Worm (Caenorhabditis elegans): ENCODE data around the gene pdi-1.

Gene pdi-1

DNA sequence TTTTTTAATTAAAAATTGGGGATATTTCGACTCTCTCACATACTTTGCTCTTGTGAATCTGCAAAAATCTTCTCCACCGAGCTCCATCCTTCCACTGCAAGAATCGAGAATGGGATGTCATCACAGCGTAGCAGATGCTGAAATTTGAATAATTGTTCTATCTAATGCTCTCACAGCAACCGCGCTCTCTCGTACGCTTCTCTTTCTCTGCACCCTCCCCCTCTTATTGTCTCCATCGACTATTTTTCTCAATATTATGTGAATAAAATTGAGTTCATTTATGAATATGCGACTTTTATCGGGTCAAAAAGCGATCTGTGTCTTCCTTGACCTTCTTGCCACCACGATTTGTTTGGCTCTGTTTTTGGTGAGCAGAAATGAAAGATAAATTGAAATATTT lies 32.7 kb upstream of the pdi-1 start, which contains the start of gene F34D10.3:
TSS of gene F34D10.3 (plus strand) at position 249 of the 400 bp plus-strand sequence.
- no peak for TF ChIP-seq ceh-83 (GFP tag; optimal IDR thresholded peaks at IDR 0.05)
- TF ChIP-seq M03D4.4 (tag; optimal IDR thresholded peaks at IDR 0.05), result no peak
- no peak for TF ChIP-seq pha-4 (tag; optimal IDR thresholded peaks at IDR 0.05)
- TF ChIP-seq snpc-4 (tag; optimal IDR thresholded peaks at IDR 0.05), result no peak
- no peak for TF ChIP-seq sptf-1 (tag; optimal IDR thresholded peaks at IDR 0.05)
- no peak for TF ChIP-seq nhr-76 (tag; optimal IDR thresholded peaks at IDR 0.05)
- no peak for TF ChIP-seq mls-2 (tag; optimal IDR thresholded peaks at IDR 0.05)
- TF ChIP-seq ham-2 (GFP tag; optimal IDR thresholded peaks at IDR 0.05), result no peak
- TF ChIP-seq ces-1 (GFP tag; optimal IDR thresholded peaks at IDR 0.05), result peak; percentile 53
- no peak for TF ChIP-seq cnd-1 (tag; optimal IDR thresholded peaks at IDR 0.05)
- no peak for TF ChIP-seq unc-39 (tag; optimal IDR thresholded peaks at IDR 0.05)
- TF ChIP-seq zip-8 (tag; optimal IDR thresholded peaks at IDR 0.05), result no peak
- no peak for TF ChIP-seq flh-1 (GFP tag; optimal IDR thresholded peaks at IDR 0.05)
- peak; percentile 8 for TF ChIP-seq mep-1 (tag; optimal IDR thresholded peaks at IDR 0.05)
- TF ChIP-seq nhr-237 (tag; optimal IDR thresholded peaks at IDR 0.05), result no peak
- no peak for TF ChIP-seq ceh-39 (tag; optimal IDR thresholded peaks at IDR 0.05)
- peak; percentile 14 for TF ChIP-seq lsy-2 (tag; optimal IDR thresholded peaks at IDR 0.05)

DNA sequence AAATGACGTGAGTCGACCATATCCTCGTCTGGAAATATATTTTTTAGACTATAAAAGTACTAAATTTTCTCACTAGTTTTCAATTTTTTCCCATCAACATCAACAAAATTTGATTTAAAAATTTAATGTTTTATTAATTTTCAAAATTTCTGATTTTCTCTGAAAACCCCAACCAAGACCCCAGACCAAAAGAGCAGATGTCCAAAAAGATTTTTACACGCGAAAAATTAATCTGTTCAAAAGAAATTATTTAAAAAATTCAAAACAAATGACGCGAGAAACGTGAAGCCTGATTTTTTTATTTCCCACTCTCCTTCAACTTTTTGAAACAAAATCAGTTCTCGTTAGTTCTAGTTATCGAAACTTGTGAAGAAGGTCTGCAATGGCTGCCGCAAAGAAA lies 29.2 kb upstream of the pdi-1 start, which contains the start of gene F34D10.8:
TSS of gene F34D10.8 (plus strand) at position 301 of the 400 bp plus-strand sequence.
- TF ChIP-seq cnd-1 (tag; optimal IDR thresholded peaks at IDR 0.05), result no peak
- no peak for TF ChIP-seq nhr-12 (tag; optimal IDR thresholded peaks at IDR 0.05)
- TF ChIP-seq tbx-8 (GFP tag; optimal IDR thresholded peaks at IDR 0.05), result no peak
- no peak for TF ChIP-seq sptf-1 (tag; optimal IDR thresholded peaks at IDR 0.05)
- TF ChIP-seq mep-1 (tag; optimal IDR thresholded peaks at IDR 0.05), result no peak
- TF ChIP-seq ztf-11 (tag; optimal IDR thresholded peaks at IDR 0.05), result no peak
- TF ChIP-seq nhr-2 (tag; optimal IDR thresholded peaks at IDR 0.05), result no peak
- TF ChIP-seq ceh-83 (GFP tag; optimal IDR thresholded peaks at IDR 0.05), result no peak
- no peak for TF ChIP-seq drap-1 (GFP tag; optimal IDR thresholded peaks at IDR 0.05)
- no peak for TF ChIP-seq lin-32 (GFP tag; optimal IDR thresholded peaks at IDR 0.05)

DNA sequence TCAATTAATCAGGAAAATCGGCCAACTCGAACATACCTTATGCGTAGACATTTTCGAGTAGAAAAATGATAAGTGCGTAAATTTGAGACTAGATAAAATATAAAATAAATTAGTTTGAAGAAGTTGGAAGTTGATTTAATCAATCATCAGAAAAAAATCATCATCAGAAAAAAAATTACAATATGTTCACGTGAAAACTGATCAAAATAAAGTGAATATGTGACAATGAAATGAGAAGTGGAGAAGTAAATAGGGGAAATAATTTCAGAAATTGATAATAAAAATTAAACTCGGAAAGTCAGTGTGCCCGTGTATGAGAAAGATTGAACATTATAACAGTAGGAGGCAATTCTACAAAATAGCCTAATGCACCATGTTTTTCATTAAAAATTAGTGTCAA lies 28.3 kb upstream of the pdi-1 start, which contains the start of gene F34D10.9:
TSS of gene F34D10.9 (minus strand) at position 101 of the 400 bp plus-strand sequence.
- no peak for TF ChIP-seq elt-1 (tag; optimal IDR thresholded peaks at IDR 0.05; ENCODE audit: borderline replicate concordance, insufficient read depth)
- TF ChIP-seq unc-120 (tag; optimal IDR thresholded peaks at IDR 0.05; ENCODE audit: poor library complexity, severe bottlenecking), result no peak
- TF ChIP-seq mls-2 (tag; optimal IDR thresholded peaks at IDR 0.05), result no peak
- TF ChIP-seq tbx-8 (GFP tag; optimal IDR thresholded peaks at IDR 0.05), result no peak
- no peak for TF ChIP-seq lsy-2 (tag; optimal IDR thresholded peaks at IDR 0.05)
- no peak for TF ChIP-seq ceh-43 (GFP tag; optimal IDR thresholded peaks at IDR 0.05)
- no peak for TF ChIP-seq ceh-39 (tag; optimal IDR thresholded peaks at IDR 0.05)
- TF ChIP-seq zip-8 (tag; optimal IDR thresholded peaks at IDR 0.05), result no peak
- no peak for TF ChIP-seq mab-5 (tag; optimal IDR thresholded peaks at IDR 0.05)
- TF ChIP-seq sptf-1 (tag; optimal IDR thresholded peaks at IDR 0.05), result no peak
- no peak for TF ChIP-seq nhr-12 (tag; optimal IDR thresholded peaks at IDR 0.05)

DNA sequence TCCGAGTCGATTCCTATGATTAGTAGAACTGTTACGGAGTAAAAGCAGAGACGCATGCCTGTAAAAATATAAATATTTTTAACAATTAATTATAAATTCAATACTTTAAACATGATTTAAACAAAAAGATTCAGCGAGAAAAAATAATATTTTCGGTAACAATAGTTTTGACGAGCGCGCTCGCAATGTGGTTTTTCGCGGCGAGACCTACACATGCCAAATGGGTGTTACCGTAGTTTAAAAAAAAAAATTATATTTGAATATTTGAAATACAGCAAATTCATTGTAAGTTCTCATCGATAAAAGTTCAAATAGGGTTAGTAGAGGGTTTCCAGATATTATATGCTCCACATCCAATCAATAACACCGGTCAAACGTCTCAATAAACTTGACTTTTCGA lies 25.2 kb upstream of the pdi-1 start, which contains the start of gene gldi-5:
TSS of gene gldi-5 (minus strand) at position 58 of the 400 bp plus-strand sequence.
- TF ChIP-seq pha-4 (tag; optimal IDR thresholded peaks at IDR 0.05) (no peak), mls-2 (tag; optimal IDR thresholded peaks at IDR 0.05) (no peak), unc-62 (GFP tag; optimal IDR thresholded peaks at IDR 0.05) (no peak), tbx-8 (GFP tag; optimal IDR thresholded peaks at IDR 0.05) (no peak)

DNA sequence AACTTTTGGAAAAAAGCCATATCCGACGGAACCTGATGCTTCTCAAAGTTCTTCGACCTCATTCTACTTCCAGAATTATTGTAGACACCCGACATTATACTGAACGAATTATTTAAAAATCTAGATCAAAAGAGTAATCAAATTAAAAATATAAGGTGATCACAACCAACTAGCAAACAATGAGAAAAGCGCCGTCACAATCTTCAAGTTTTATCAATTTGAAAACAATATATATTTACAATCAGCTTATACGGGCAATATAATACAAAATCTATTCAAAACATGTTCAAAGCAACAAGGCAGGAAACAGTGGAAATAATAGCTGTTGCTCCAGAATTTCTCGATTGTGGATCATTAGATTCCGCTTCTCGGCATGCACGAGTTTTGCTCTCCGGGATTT lies 23.6 kb upstream of the pdi-1 start, which contains the start of gene C14B1.12:
TSS of gene C14B1.12 (minus strand) at position 101 of the 400 bp plus-strand sequence.
- TF ChIP-seq elt-3 (tag; optimal IDR thresholded peaks at IDR 0.05) (no peak), nhr-2 (tag; optimal IDR thresholded peaks at IDR 0.05) (no peak)

DNA sequence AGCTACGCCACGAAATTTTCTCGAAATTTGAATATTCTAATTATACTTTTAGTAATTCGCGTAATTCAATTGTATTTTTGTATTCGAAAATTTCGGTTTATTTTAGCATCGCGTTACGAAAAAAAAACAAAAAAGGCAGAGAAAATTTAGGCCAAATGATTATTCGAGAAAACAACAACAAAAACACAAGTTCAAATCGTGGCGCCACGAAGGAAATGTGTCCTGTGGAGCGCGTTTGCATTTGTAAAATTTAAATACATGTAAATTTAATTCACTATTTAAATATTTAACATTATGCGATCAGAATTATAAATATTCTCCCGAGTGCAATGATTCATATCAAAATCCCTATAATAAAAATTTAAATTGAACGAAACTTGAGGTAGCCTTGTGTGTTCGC lies 22.5 kb upstream of the pdi-1 start:
- TF ChIP-seq ham-2 (GFP tag; optimal IDR thresholded peaks at IDR 0.05), result no peak
- TF ChIP-seq elt-1 (tag; optimal IDR thresholded peaks at IDR 0.05; ENCODE audit: borderline replicate concordance, insufficient read depth), result no peak
- TF ChIP-seq cnd-1 (tag; optimal IDR thresholded peaks at IDR 0.05), result no peak
- no peak for TF ChIP-seq nhr-76 (tag; optimal IDR thresholded peaks at IDR 0.05)
- no peak for TF ChIP-seq nhr-28 (tag; optimal IDR thresholded peaks at IDR 0.05)
- TF ChIP-seq ceh-39 (tag; optimal IDR thresholded peaks at IDR 0.05), result no peak
- no peak for TF ChIP-seq unc-120 (tag; optimal IDR thresholded peaks at IDR 0.05; ENCODE audit: poor library complexity, severe bottlenecking)
- TF ChIP-seq M03D4.4 (tag; optimal IDR thresholded peaks at IDR 0.05), result no peak
- TF ChIP-seq snpc-4 (tag; optimal IDR thresholded peaks at IDR 0.05), result no peak
- TF ChIP-seq drap-1 (GFP tag; optimal IDR thresholded peaks at IDR 0.05), result no peak
- TF ChIP-seq flh-1 (GFP tag; optimal IDR thresholded peaks at IDR 0.05), result no peak
- no peak for TF ChIP-seq mab-5 (tag; optimal IDR thresholded peaks at IDR 0.05)
- no peak for TF ChIP-seq mep-1 (tag; optimal IDR thresholded peaks at IDR 0.05)
- TF ChIP-seq lin-32 (GFP tag; optimal IDR thresholded peaks at IDR 0.05), result no peak
- no peak for TF ChIP-seq zip-8 (tag; optimal IDR thresholded peaks at IDR 0.05)
- TF ChIP-seq ceh-43 (GFP tag; optimal IDR thresholded peaks at IDR 0.05), result no peak
